Worm (Caenorhabditis elegans) whole organism, mixed stage, embryonic: ENCODE results near the gene H38K22.7.

Experiments
- blmp-1 ChIP-seq: fragments of 150-350 bp; optimal IDR thresholded peaks from 2 replicates; lab custom pipeline; 2014; ENCODE audit warnings: missing biosample characterization, missing genetic modification characterization
- ces-1 ChIP-seq: fragments of 150-350 bp; optimal IDR thresholded peaks from 2 replicates; lab custom pipeline; 2014; ENCODE audit warnings: missing biosample characterization, missing genetic modification reagents, missing genetic modification characterization
- cnd-1 ChIP-seq: fragments of 200-800 bp; sonication (Bioruptor generic); optimal IDR thresholded peaks from 2 replicates; lab custom pipeline; 2018; ENCODE audit warnings: mild to moderate bottlenecking, missing genetic modification characterization, missing compliant biosample characterization
- lsy-2 ChIP-seq: fragments of 150-350 bp; optimal IDR thresholded peaks from 2 replicates; lab custom pipeline; 2014; ENCODE audit warnings: missing biosample characterization, missing genetic modification characterization
- mep-1 ChIP-seq: fragments of 150-350 bp; optimal IDR thresholded peaks from 2 replicates; lab custom pipeline; 2017; ENCODE audit warnings: missing biosample characterization, missing genetic modification reagents, missing genetic modification characterization, inconsistent platforms
- nhr-12 ChIP-seq: fragments of 150-350 bp; optimal IDR thresholded peaks from 2 replicates; lab custom pipeline; 2014; ENCODE audit warnings: missing biosample characterization, missing genetic modification characterization
- nhr-237 ChIP-seq: fragments of 150-350 bp; optimal IDR thresholded peaks from 2 replicates; lab custom pipeline; 2014; ENCODE audit warnings: missing biosample characterization, missing genetic modification characterization
- nhr-28 ChIP-seq: fragments of 150-350 bp; optimal IDR thresholded peaks from 2 replicates; lab custom pipeline; 2014; ENCODE audit warnings: missing biosample characterization, missing genetic modification characterization
- snpc-4 ChIP-seq: fragments of 150-350 bp; optimal IDR thresholded peaks from 2 replicates; lab custom pipeline; 2014; ENCODE audit warnings: missing biosample characterization, missing genetic modification characterization
- sptf-1 ChIP-seq: sonication (generic microtip); optimal IDR thresholded peaks from 2 replicates; lab custom pipeline; 2017; ENCODE audit warnings: mild to moderate bottlenecking, missing genetic modification characterization, moderate library complexity, missing compliant biosample characterization
- unc-39 ChIP-seq: fragments of 150-350 bp; optimal IDR thresholded peaks from 2 replicates; lab custom pipeline; 2014; ENCODE audit warnings: missing biosample characterization, missing genetic modification characterization
- unc-62 ChIP-seq: fragments of 150-350 bp; optimal IDR thresholded peaks from 2 replicates; lab custom pipeline; 2014; ENCODE audit warnings: missing biosample characterization, missing genetic modification reagents, missing genetic modification characterization
- ztf-11 ChIP-seq: fragments of 150-350 bp; optimal IDR thresholded peaks from 2 replicates; lab custom pipeline; 2014; ENCODE audit warnings: missing biosample characterization, missing genetic modification characterization

- TF ChIP-seq ces-1, result no peak
- no peak for TF ChIP-seq cnd-1 (tag; lab: Kevin White, UChicago)
- TF ChIP-seq ztf-11 (tag; lab: Kevin White, UChicago), result no peak
- no peak for TF ChIP-seq unc-62 (GFP tag; lab: Kevin White, UChicago)
- no peak for TF ChIP-seq blmp-1 (tag; lab: Kevin White, UChicago)
- TF ChIP-seq nhr-12 (tag; lab: Kevin White, UChicago), result no peak
- TF ChIP-seq nhr-237, result no peak
- TF ChIP-seq lsy-2, result no peak
- TF ChIP-seq mep-1 (tag; lab: Kevin White, UChicago), result no peak
- no peak for TF ChIP-seq nhr-28
- no peak for TF ChIP-seq unc-39 (tag; lab: Kevin White, UChicago)
- no peak for TF ChIP-seq sptf-1
- no peak for TF ChIP-seq snpc-4 (tag; lab: Kevin White, UChicago)
These were observed 14.1 kb downstream of the H38K22.7 start for ce11 chrIII:4335614-4336013.
